Worm (Caenorhabditis elegans): ENCODE results near the gene F20H11.4.

ce11 chrIII:6603185-6603584 lies 5.2 kb upstream of the F20H11.4 start:
- no peak for TF ChIP-seq lin-13 (tag; optimal IDR thresholded peaks at IDR 0.05)
- TF ChIP-seq ztf-11 (tag; optimal IDR thresholded peaks at IDR 0.05) = no peak
- no peak for TF ChIP-seq lsy-2 (tag; optimal IDR thresholded peaks at IDR 0.05)
- no peak for TF ChIP-seq nhr-237 (tag; optimal IDR thresholded peaks at IDR 0.05)
- TF ChIP-seq unc-62 (GFP tag; optimal IDR thresholded peaks at IDR 0.05) = no peak
- no peak for TF ChIP-seq unc-120 (tag; optimal IDR thresholded peaks at IDR 0.05; ENCODE audit: poor library complexity, severe bottlenecking)
- no peak for TF ChIP-seq nhr-76 (tag; optimal IDR thresholded peaks at IDR 0.05)
- no peak for TF ChIP-seq pha-4 (tag; optimal IDR thresholded peaks at IDR 0.05)
- no peak for TF ChIP-seq elt-3 (tag; optimal IDR thresholded peaks at IDR 0.05)
- no peak for TF ChIP-seq snpc-4 (tag; optimal IDR thresholded peaks at IDR 0.05)
- no peak for TF ChIP-seq ham-2 (GFP tag; optimal IDR thresholded peaks at IDR 0.05)
- TF ChIP-seq mab-5 (tag; optimal IDR thresholded peaks at IDR 0.05) = no peak
- no peak for TF ChIP-seq tbx-8 (GFP tag; optimal IDR thresholded peaks at IDR 0.05)

All from whole organism, mixed stage, embryonic.